Fruit fly (Drosophila melanogaster) whole organism, wandering third instar larva: ENCODE results near the gene comm3.

Experiments used
- HLH106 ChIP-seq: fragments of 200-800 bp; optimal IDR thresholded peaks from 3 replicates; lab custom pipeline; 2019; ENCODE audit warnings: missing biosample characterization, mild to moderate bottlenecking, missing genetic modification characterization, moderate library complexity
- Myc ChIP-seq: fragments of >200 bp; optimal IDR thresholded peaks from 2 replicates; lab custom pipeline; 2017
- N ChIP-seq: fragments of >200 bp; optimal IDR thresholded peaks from 2 replicates; lab custom pipeline; 2018; ENCODE audit warnings: missing biosample characterization, missing external identifiers, missing genetic modification characterization
- Rel ChIP-seq, 2 experiments: fragments of 200-800 bp; sonication (Bioruptor generic) in 1 of 2; optimal IDR thresholded peaks; 2 replicates in 1 of 2; 3 replicates in 1 of 2; lab custom pipeline; 2016 to 2019; ENCODE audit warnings: mild to moderate bottlenecking in 2 of 2, missing biosample characterization in 2 of 2, missing genetic modification characterization in 2 of 2, moderate library complexity in 1 of 2
- Sp1 ChIP-seq: fragments of 200-800 bp; sonication (Bioruptor generic); optimal IDR thresholded peaks from 3 replicates; lab custom pipeline; 2019; ENCODE audit warnings: missing biosample characterization, mild to moderate bottlenecking, missing genetic modification characterization, moderate library complexity
- Vsx2 ChIP-seq: fragments of 200-300, 225-300 bp; sonication (Bioruptor generic); optimal IDR thresholded peaks from 2 replicates; lab custom pipeline; 2018; ENCODE audit warnings: missing biosample characterization, missing genetic modification characterization; ENCODE audit not compliant: partially characterized antibody
- dsf ChIP-seq: sonication (Bioruptor generic); optimal IDR thresholded peaks from 2 replicates; lab custom pipeline; 2016; ENCODE audit warnings: missing biosample characterization, missing genetic modification characterization, borderline replicate concordance
- h ChIP-seq: fragments of 200-800 bp; sonication (Bioruptor generic); optimal IDR thresholded peaks from 3 replicates; lab custom pipeline; 2016; ENCODE audit warnings: missing biosample characterization, mild to moderate bottlenecking, missing genetic modification characterization
- pan ChIP-seq: fragments of >200 bp; optimal IDR thresholded peaks from 2 replicates; lab custom pipeline; 2017
- psq ChIP-seq: fragments of 200-800 bp; sonication (Bioruptor generic); optimal IDR thresholded peaks from 3 replicates; lab custom pipeline; 2017; ENCODE audit warnings: missing biosample characterization, mild to moderate bottlenecking, missing genetic modification characterization, moderate library complexity
- sv ChIP-seq: fragments of 200-800 bp; sonication (Bioruptor generic); optimal IDR thresholded peaks from 3 replicates; lab custom pipeline; 2016; ENCODE audit warnings: missing biosample characterization, missing genetic modification characterization
- tai ChIP-seq: sonication (Bioruptor generic); optimal IDR thresholded peaks from 2 replicates; lab custom pipeline; 2016; ENCODE audit warnings: missing biosample characterization, missing genetic modification characterization
- usp ChIP-seq: fragments of >200 bp; optimal IDR thresholded peaks from 2 replicates; lab custom pipeline; 2017; ENCODE audit warnings: missing biosample characterization, missing genetic modification characterization
- woc ChIP-seq: sonication (Bioruptor generic); optimal IDR thresholded peaks from 2 replicates; lab custom pipeline; 2016; ENCODE audit warnings: missing biosample characterization, mild to moderate bottlenecking, missing genetic modification characterization

DNA sequence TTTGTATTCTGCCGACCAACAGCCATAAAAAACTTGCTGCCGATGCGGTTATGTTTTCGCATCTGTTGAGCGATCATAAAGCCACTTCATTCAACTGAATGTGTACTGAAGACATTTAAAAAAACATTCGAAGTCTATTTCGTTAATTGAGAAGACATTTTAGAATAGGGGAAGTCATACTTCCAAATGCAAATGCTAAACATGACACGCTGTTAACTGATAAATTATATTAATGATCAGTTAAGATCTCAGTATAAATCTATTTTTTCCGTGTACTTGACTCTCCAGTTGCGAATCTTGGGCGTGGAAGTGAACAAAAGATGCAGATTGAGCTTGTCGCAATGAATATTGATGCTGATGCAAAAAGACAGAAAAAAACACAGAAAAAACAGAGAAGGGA, 51.6 kb downstream of the comm3 start:
- TF ChIP-seq woc (GFP tag; lab: Kevin White, UChicago) (no peak), sv (no peak), N (no peak), Rel (GFP tag; optimal IDR thresholded peaks at IDR 0.05; lab: Kevin White, UChicago) (no peak), Rel (tag; optimal IDR thresholded peaks at IDR 0.05; lab: Kevin White, UChicago) (no peak), HLH106 (tag; lab: Kevin White, UChicago) (no peak), Vsx2 (GFP tag; lab: Kevin White, UChicago) (no peak), Myc (no peak), pan (no peak), h (GFP tag; lab: Kevin White, UChicago) (no peak), usp (GFP tag; lab: Kevin White, UChicago) (no peak), psq (GFP tag; lab: Kevin White, UChicago) (no peak), dsf (GFP tag; lab: Kevin White, UChicago) (no peak), tai (no peak), Sp1 (GFP tag; lab: Kevin White, UChicago) (no peak)
